Fruit fly (Drosophila melanogaster): ENCODE data around the gene CG33643.

Gene CG33643

dm6 chr2L:13531785-13532184 is 911 bp downstream of the CG33643 start, which contains the start of gene CG33644:
Gene CG33644, plus strand, starts transcription at chr2L:13532085.
- TF ChIP-seq CG34406 (GFP tag; optimal IDR thresholded peaks at IDR 0.05) (no peak), CG1621 (tag; optimal IDR thresholded peaks at IDR 0.05) (no peak), CG10631 (GFP tag; optimal IDR thresholded peaks at IDR 0.05) (no peak), vri (GFP tag; optimal IDR thresholded peaks at IDR 0.05) (no peak), CG4318 (GFP tag; optimal IDR thresholded peaks at IDR 0.05) (no peak), CG6163 (GFP tag; IDR thresholded peaks at IDR 0.05) (no peak), Eip75B (GFP tag; optimal IDR thresholded peaks at IDR 0.05) (no peak), acj6 (GFP tag; optimal IDR thresholded peaks at IDR 0.05) (no peak), OdsH (GFP tag; optimal IDR thresholded peaks at IDR 0.05) (no peak), fd85E (GFP tag; optimal IDR thresholded peaks at IDR 0.05) (no peak), fd59A (GFP tag; optimal IDR thresholded peaks at IDR 0.05) (no peak)

- TF ChIP-seq Ets21C (GFP tag; optimal IDR thresholded peaks at IDR 0.05) (no peak), CG10669 (GFP tag; optimal IDR thresholded peaks at IDR 0.05) (no peak), pdm3 (GFP tag; optimal IDR thresholded peaks at IDR 0.05) (no peak), cyc (GFP tag; optimal IDR thresholded peaks at IDR 0.05) (no peak), Blimp-1 (GFP tag; optimal IDR thresholded peaks at IDR 0.05) (no peak), CG6808 (GFP tag; optimal IDR thresholded peaks at IDR 0.05) (no peak), CG9139 (GFP tag; optimal IDR thresholded peaks at IDR 0.05) (no peak), Hr38 (GFP tag; optimal IDR thresholded peaks at IDR 0.05) (no peak), Sox15 (GFP tag; optimal IDR thresholded peaks at IDR 0.05) (no peak)
These were observed 1.6 kb downstream of the CG33643 start, which contains the start of gene CG33645 for dm6 chr2L:13532524-13532923. Gene CG33645, plus strand, starts transcription at chr2L:13532824.

DNA sequence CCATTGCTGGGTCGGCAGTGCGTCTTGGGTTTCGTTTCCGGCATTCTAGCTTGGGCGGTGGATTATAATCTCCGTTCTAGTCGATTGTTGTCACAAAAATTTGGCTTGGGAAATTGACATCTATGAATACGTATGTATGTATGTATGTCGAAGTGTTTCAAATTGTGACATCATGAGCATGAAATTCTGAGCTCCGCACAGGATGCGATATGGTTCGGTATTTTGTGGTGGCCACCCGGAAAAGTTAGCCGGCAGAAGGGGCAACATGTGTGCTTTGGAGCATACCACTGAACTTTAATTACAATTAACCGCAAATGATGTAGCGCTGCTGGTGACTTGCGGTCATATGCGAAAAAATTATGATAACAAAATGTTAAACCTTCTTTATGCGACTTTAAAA is 4.8 kb downstream of the CG33643 start, which contains the start of gene CG15638:
Gene CG15638 (minus strand): TSS at position 101 of the 400 bp plus-strand sequence.
- TF ChIP-seq ss (GFP tag; optimal IDR thresholded peaks at IDR 0.05) (no peak), CG11902 (GFP tag; optimal IDR thresholded peaks at IDR 0.05) (no peak), Gug (GFP tag; IDR thresholded peaks at IDR 0.05) (no peak), CG8319 (GFP tag; optimal IDR thresholded peaks at IDR 0.05) (no peak), OdsH (GFP tag; optimal IDR thresholded peaks at IDR 0.05) (no peak), acj6 (GFP tag; optimal IDR thresholded peaks at IDR 0.05) (no peak), cyc (GFP tag; optimal IDR thresholded peaks at IDR 0.05) (no peak)

- TF ChIP-seq fd85E (GFP tag; optimal IDR thresholded peaks at IDR 0.05) = no peak
- TF ChIP-seq CG15336 (GFP tag; IDR thresholded peaks at IDR 0.05) = no peak
- TF ChIP-seq Sox15 (GFP tag; optimal IDR thresholded peaks at IDR 0.05) = no peak
- TF ChIP-seq Ets96B (tag; optimal IDR thresholded peaks at IDR 0.05) = no peak
- no peak for TF ChIP-seq CG8632 (GFP tag; optimal IDR thresholded peaks at IDR 0.05)
- no peak for TF ChIP-seq OdsH (GFP tag; optimal IDR thresholded peaks at IDR 0.05)
- no peak for TF ChIP-seq salr (GFP tag; optimal IDR thresholded peaks at IDR 0.05)
- TF ChIP-seq CG3919 (GFP tag; optimal IDR thresholded peaks at IDR 0.05) = no peak
- no peak for TF ChIP-seq CG6792 (GFP tag; optimal IDR thresholded peaks at IDR 0.05)
- TF ChIP-seq CG6276 (GFP tag; optimal IDR thresholded peaks at IDR 0.05) = no peak
These were observed 9.8 kb downstream of the CG33643 start, which contains the start of gene CG16852 for dm6 chr2L:13540704-13541103. Gene CG16852, plus strand, starts transcription at chr2L:13540751.

DNA sequence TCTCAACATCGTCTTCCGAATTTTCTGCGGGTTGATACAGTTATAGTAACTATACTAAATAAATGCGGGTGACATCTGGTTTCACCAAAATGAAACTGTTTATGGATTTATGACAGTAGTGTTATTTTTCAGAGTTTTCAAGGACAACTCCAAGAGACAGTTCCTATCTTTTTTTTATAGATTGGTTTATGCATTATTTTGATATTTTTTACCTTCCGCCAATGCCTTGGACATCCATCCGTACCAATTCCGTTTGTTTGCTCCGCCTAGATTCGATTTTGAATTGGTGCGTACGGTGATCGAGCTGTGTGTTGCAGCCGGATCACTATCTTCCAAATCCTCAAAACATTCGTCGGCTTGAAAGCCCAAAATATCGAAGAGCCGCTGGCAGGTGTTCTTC is 11.1 kb downstream of the CG33643 start, which contains the start of gene CG16853:
Gene CG16853 (plus strand): TSS at position 301 of the 400 bp plus-strand sequence.
- TF ChIP-seq CG11762 (GFP tag; optimal IDR thresholded peaks at IDR 0.05; ENCODE audit: insufficient read depth) (no peak), Sox15 (GFP tag; optimal IDR thresholded peaks at IDR 0.05) (no peak), topi (GFP tag; optimal IDR thresholded peaks at IDR 0.05) (no peak), Eip75B (GFP tag; optimal IDR thresholded peaks at IDR 0.05) (no peak), CG7368 (GFP tag; optimal IDR thresholded peaks at IDR 0.05) (no peak), Hr39 (GFP tag; optimal IDR thresholded peaks at IDR 0.05) (no peak), CG10631 (GFP tag; optimal IDR thresholded peaks at IDR 0.05) (no peak), CG6792 (GFP tag; optimal IDR thresholded peaks at IDR 0.05) (no peak), eg (GFP tag; IDR thresholded peaks at IDR 0.05) (no peak), achi (GFP tag; optimal IDR thresholded peaks at IDR 0.05) (no peak), fd85E (GFP tag; optimal IDR thresholded peaks at IDR 0.05) (no peak), Blimp-1 (GFP tag; optimal IDR thresholded peaks at IDR 0.05) (no peak), lz (GFP tag; optimal IDR thresholded peaks at IDR 0.05) (no peak), Hr4 (GFP tag; optimal IDR thresholded peaks at IDR 0.05) (no peak), CG1621 (tag; optimal IDR thresholded peaks at IDR 0.05) (no peak)

Data from whole organism, prepupa.